Worm (Caenorhabditis elegans) whole organism, L4/young adult: ENCODE results near the gene scl-2.

Source experiments
- W03F9.2 ChIP-seq: fragments of 150-350 bp; optimal IDR thresholded peaks from 2 replicates; lab custom pipeline; 2014; ENCODE audit warnings: missing biosample characterization, missing genetic modification characterization
- dao-5 ChIP-seq: sonication (generic microtip); optimal IDR thresholded peaks from 2 replicates; lab custom pipeline; 2016; ENCODE audit warnings: missing genotype, missing genetic modification characterization, moderate library complexity, missing compliant biosample characterization
- him-1 ChIP-seq: sonication (generic microtip); optimal IDR thresholded peaks from 2 replicates; lab custom pipeline; 2016; ENCODE audit warnings: missing genotype, missing genetic modification reagents, missing genetic modification characterization, missing compliant biosample characterization

DNA sequence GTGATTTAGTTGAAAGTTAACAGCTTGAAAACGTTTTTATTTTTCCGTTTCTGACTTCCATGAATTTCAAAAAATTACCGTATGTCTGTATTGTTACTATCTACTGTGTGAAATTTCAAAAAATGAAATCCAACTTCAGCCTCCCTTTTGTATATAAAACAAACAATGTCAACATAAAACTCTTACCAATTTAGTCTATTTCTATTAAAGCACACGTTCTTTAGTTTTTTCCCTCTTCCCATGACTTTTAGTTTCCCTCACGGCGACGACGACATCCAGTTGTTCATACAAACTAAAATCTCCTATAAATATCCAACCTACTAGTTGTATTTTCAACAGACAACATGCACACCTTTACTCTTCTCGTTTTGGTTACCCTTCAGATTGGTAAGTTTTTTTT is 1.8 kb downstream of the scl-2 start, which contains the start of gene scl-3:
- TF ChIP-seq him-1 (tag; lab: Kevin White, UChicago) = no peak
- no peak for TF ChIP-seq W03F9.2
- TF ChIP-seq dao-5 (tag; lab: Kevin White, UChicago) = no peak
